Worm (Caenorhabditis elegans) whole organism, mixed stage, embryonic: ENCODE data around the gene Y116F11B.2.

Source experiments
- M03D4.4 ChIP-seq: sonication (generic microtip); optimal IDR thresholded peaks from 2 replicates; lab custom pipeline; 2017; ENCODE audit warnings: mild to moderate bottlenecking, missing genetic modification characterization, missing compliant biosample characterization
- cnd-1 ChIP-seq: fragments of 200-800 bp; sonication (Bioruptor generic); optimal IDR thresholded peaks from 2 replicates; lab custom pipeline; 2018; ENCODE audit warnings: mild to moderate bottlenecking, missing genetic modification characterization, missing compliant biosample characterization
- lin-13 ChIP-seq: fragments of 150-350 bp; optimal IDR thresholded peaks from 2 replicates; lab custom pipeline; 2014; ENCODE audit warnings: missing biosample characterization, missing genetic modification characterization
- lin-32 ChIP-seq: fragments of 200-800 bp; sonication (Bioruptor generic); optimal IDR thresholded peaks from 2 replicates; lab custom pipeline; 2018; ENCODE audit warnings: mild to moderate bottlenecking, missing genetic modification characterization, missing compliant biosample characterization
- mab-5 ChIP-seq: fragments of 150-350 bp; optimal IDR thresholded peaks from 2 replicates; lab custom pipeline; 2014; ENCODE audit warnings: missing biosample characterization, missing genetic modification characterization
- nhr-12 ChIP-seq: fragments of 150-350 bp; optimal IDR thresholded peaks from 2 replicates; lab custom pipeline; 2014; ENCODE audit warnings: missing biosample characterization, missing genetic modification characterization
- nhr-28 ChIP-seq: fragments of 150-350 bp; optimal IDR thresholded peaks from 2 replicates; lab custom pipeline; 2014; ENCODE audit warnings: missing biosample characterization, missing genetic modification characterization
- nhr-76 ChIP-seq: sonication (generic microtip); optimal IDR thresholded peaks from 2 replicates; lab custom pipeline; 2017; ENCODE audit warnings: missing biosample characterization, missing genetic modification characterization
- pha-4 ChIP-seq: fragments of 150-350 bp; optimal IDR thresholded peaks from 2 replicates; lab custom pipeline; 2018; ENCODE audit warnings: missing biosample characterization, missing genetic modification reagents, missing genetic modification characterization

ce11 chrV:19760751-19761150 lies 40.2 kb downstream of the Y116F11B.2 start, which contains the start of gene M162.5:
- no peak for TF ChIP-seq cnd-1
- no peak for TF ChIP-seq lin-32 (GFP tag; lab: Kevin White, UChicago)
- TF ChIP-seq lin-13 (tag; lab: Kevin White, UChicago), result no peak
- TF ChIP-seq mab-5 (tag; lab: Kevin White, UChicago), result no peak
- no peak for TF ChIP-seq nhr-12 (tag; lab: Kevin White, UChicago)
- TF ChIP-seq nhr-76 (tag; lab: Kevin White, UChicago), result no peak
- TF ChIP-seq nhr-28 (tag; lab: Kevin White, UChicago), result no peak
- TF ChIP-seq M03D4.4, result no peak
- no peak for TF ChIP-seq pha-4 (tag; lab: Kevin White, UChicago)
